Worm (Caenorhabditis elegans) whole organism, midembryonic: ENCODE results near the gene dig-1.

Experiments used
- T22C8.4 ChIP-seq: fragments of 200-800 bp; sonication (Bioruptor generic); IDR thresholded peaks from 2 replicates; pipeline ENCODE4 v1.3.6; 2022; ENCODE audit warnings: missing genetic modification characterization, missing compliant biosample characterization
- flt-1 ChIP-seq: fragments of 200-800 bp; sonication (Bioruptor generic); IDR thresholded peaks from 2 replicates; pipeline ENCODE4 v1.3.6; 2022; ENCODE audit warnings: missing genetic modification characterization, missing compliant biosample characterization
- klf-2 ChIP-seq: fragments of 200-800 bp; sonication (Bioruptor generic); conservative IDR thresholded peaks from 2 replicates; pipeline ENCODE4 v1.3.6; 2022; ENCODE audit warnings: missing genetic modification reagents, missing genetic modification characterization, missing compliant biosample characterization
- med-1 ChIP-seq: sonication (generic microtip); optimal IDR thresholded peaks from 2 replicates; lab custom pipeline; 2017; ENCODE audit warnings: missing genetic modification characterization, mild to moderate bottlenecking, missing compliant biosample characterization, antibody characterized with exemption, missing genetic modification reagents; ENCODE audit not compliant: insufficient read depth
- ref-1 ChIP-seq: fragments of 200-800 bp; sonication (Bioruptor generic); conservative IDR thresholded peaks from 2 replicates; pipeline ENCODE4 v1.3.6; 2022; ENCODE audit warnings: missing genetic modification reagents, missing genetic modification characterization, missing compliant biosample characterization
- tab-1 ChIP-seq: fragments of 200-800 bp; sonication (Bioruptor generic); IDR thresholded peaks from 2 replicates; pipeline ENCODE4 v1.3.6; 2022; ENCODE audit warnings: missing genetic modification characterization, missing compliant biosample characterization
- ztf-29 ChIP-seq: fragments of 200-800 bp; sonication (Bioruptor generic); IDR thresholded peaks from 2 replicates; pipeline ENCODE4 v1.3.6; 2022; ENCODE audit warnings: missing genetic modification reagents, missing genetic modification characterization, missing compliant biosample characterization

ce11 chrIII:6798906-6799305, 52.8 kb downstream of the dig-1 start:
- TF ChIP-seq med-1 (GFP tag; lab: Kevin White, UChicago) (no peak), flt-1 (GFP tag; lab: Robert Waterston, UW) (no peak), ztf-29 (no peak), T22C8.4 (GFP tag; lab: Robert Waterston, UW) (no peak), ref-1 (GFP tag; lab: Robert Waterston, UW) (no peak), tab-1 (GFP tag; lab: Robert Waterston, UW) (no peak), klf-2 (no peak)
